Worm (Caenorhabditis elegans): ENCODE data around the gene ZK616.2.

DNA sequence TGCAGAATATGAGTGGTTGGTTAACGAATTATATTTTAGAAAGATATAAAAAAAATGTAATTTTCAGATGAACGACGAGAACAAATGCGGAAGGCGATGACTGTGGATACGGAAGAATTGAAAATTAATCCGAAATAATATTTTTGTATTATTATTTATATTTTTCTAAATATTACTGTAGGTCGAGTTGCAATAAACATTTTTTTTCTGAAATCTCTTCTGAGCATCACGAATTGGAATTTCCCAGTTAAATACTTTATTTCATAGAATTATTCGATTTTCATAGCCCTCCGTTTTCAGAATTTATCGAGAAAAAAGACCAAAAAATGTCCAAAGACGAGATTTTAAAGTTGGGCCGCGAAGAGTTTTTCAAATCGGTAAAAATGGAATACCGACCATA lies at the start of gene ZK616.2:
- TF ChIP-seq elt-1 (tag; optimal IDR thresholded peaks at IDR 0.05; ENCODE audit: borderline replicate concordance, insufficient read depth) (no peak), nhr-28 (tag; optimal IDR thresholded peaks at IDR 0.05) (no peak)

All from whole organism, mixed stage, embryonic.